Fruit fly (Drosophila melanogaster) whole organism, embryonic: Measurements from ENCODE around the gene CG32298.

ENCODE experiments used
- ATbp ChIP-seq: fragments of 200-800 bp; sonication (Bioruptor generic); optimal IDR thresholded peaks from 2 replicates; lab custom pipeline; 2017; ENCODE audit warnings: missing biosample characterization, mild to moderate bottlenecking, missing genetic modification characterization, missing genetic modification reagents
- Asciz ChIP-seq: fragments of 200-800 bp; sonication (Bioruptor generic); optimal IDR thresholded peaks from 2 replicates; lab custom pipeline; 2017; ENCODE audit warnings: missing biosample characterization, mild to moderate bottlenecking, missing genetic modification characterization, missing genetic modification reagents
- BEAF-32 ChIP-seq: fragments of 200-800 bp; sonication (Bioruptor generic); optimal IDR thresholded peaks from 3 replicates; lab custom pipeline; 2017; ENCODE audit warnings: missing biosample characterization, missing genetic modification characterization, mild to moderate bottlenecking, moderate library complexity, missing genetic modification reagents
- Blimp-1 ChIP-seq: fragments of 200-800 bp; sonication (Bioruptor generic); optimal IDR thresholded peaks from 3 replicates; lab custom pipeline; 2018; ENCODE audit warnings: missing biosample characterization, missing genetic modification characterization, mild to moderate bottlenecking, moderate library complexity, missing genetic modification reagents
- CG10321 ChIP-seq: fragments of 200-800 bp; sonication (Bioruptor generic); IDR thresholded peaks from 2 replicates; pipeline ENCODE4 v1.3.6; 2022; ENCODE audit warnings: missing biosample characterization, missing genetic modification characterization
- CG11696 ChIP-seq: fragments of 200-800 bp; sonication (Bioruptor generic); IDR thresholded peaks from 2 replicates; pipeline ENCODE4 v1.3.6; 2022; ENCODE audit warnings: missing biosample characterization, missing genetic modification characterization
- CG12769 ChIP-seq: fragments of 200-800 bp; sonication (Bioruptor generic); optimal IDR thresholded peaks from 2 replicates; lab custom pipeline; 2019; ENCODE audit warnings: missing biosample characterization, mild to moderate bottlenecking, missing genetic modification characterization, moderate library complexity
- CG15269 ChIP-seq: fragments of 200-800 bp; sonication (Bioruptor generic); optimal IDR thresholded peaks from 2 replicates; lab custom pipeline; 2018; ENCODE audit warnings: missing biosample characterization, mild to moderate bottlenecking, missing genetic modification characterization, moderate library complexity
- CG17568 ChIP-seq: fragments of 200-800 bp; sonication (Bioruptor generic); optimal IDR thresholded peaks from 2 replicates; lab custom pipeline; 2018; ENCODE audit warnings: missing biosample characterization, mild to moderate bottlenecking, missing genetic modification characterization, moderate library complexity
- CG2678 ChIP-seq: fragments of 200-800 bp; sonication (Bioruptor generic); optimal IDR thresholded peaks from 3 replicates; lab custom pipeline; 2019; ENCODE audit warnings: missing biosample characterization, mild to moderate bottlenecking, missing genetic modification characterization, moderate library complexity
- CG30020 ChIP-seq: fragments of 200-800 bp; optimal IDR thresholded peaks from 2 replicates; lab custom pipeline; 2019; ENCODE audit warnings: missing biosample characterization, mild to moderate bottlenecking, missing genetic modification characterization, moderate library complexity
- CG32532 ChIP-seq: fragments of 200-800 bp; sonication (Bioruptor generic); IDR thresholded peaks from 2 replicates; pipeline ENCODE4 v1.3.6; 2022; ENCODE audit warnings: missing biosample characterization, missing genetic modification characterization
- CG3838 ChIP-seq: fragments of 200-800 bp; sonication (Bioruptor generic); optimal IDR thresholded peaks from 3 replicates; lab custom pipeline; 2016; ENCODE audit warnings: missing biosample characterization, missing genetic modification characterization
- CG4404 ChIP-seq: fragments of 200-800 bp; sonication (Bioruptor generic); IDR thresholded peaks from 2 replicates; pipeline ENCODE4 v1.3.6; 2022; ENCODE audit warnings: missing biosample characterization, missing genetic modification characterization
- CG7271 ChIP-seq: fragments of 200-800 bp; sonication (Bioruptor generic); optimal IDR thresholded peaks from 2 replicates; lab custom pipeline; 2018; ENCODE audit warnings: missing biosample characterization, mild to moderate bottlenecking, missing genetic modification characterization, moderate library complexity
- CG7839 ChIP-seq: fragments of 200-800 bp; sonication (Bioruptor generic); optimal IDR thresholded peaks from 3 replicates; lab custom pipeline; 2018; ENCODE audit warnings: missing biosample characterization, mild to moderate bottlenecking, missing genetic modification characterization, moderate library complexity
- Ets65A ChIP-seq: fragments of 200-800 bp; sonication (Bioruptor generic); peaks from one replicate; lab custom pipeline; 2016; ENCODE audit warnings: missing biosample characterization, missing genetic modification characterization
- Lpt ChIP-seq: fragments of >200 bp; optimal IDR thresholded peaks from 2 replicates; lab custom pipeline; 2018; ENCODE audit warnings: missing biosample characterization, missing genetic modification characterization
- MESR4 ChIP-seq: fragments of 200-800 bp; sonication (Bioruptor generic); optimal IDR thresholded peaks from 2 replicates; lab custom pipeline; 2018; ENCODE audit warnings: missing biosample characterization, mild to moderate bottlenecking, missing genetic modification characterization, moderate library complexity
- Med ChIP-seq: fragments of 200-800 bp; sonication (Bioruptor generic); peaks from one replicate; lab custom pipeline; 2016; ENCODE audit warnings: missing biosample characterization, missing genetic modification characterization, mild to moderate bottlenecking, inconsistent platforms, moderate library complexity
- Neu2 ChIP-seq: fragments of 200-800 bp; sonication (Bioruptor generic); optimal IDR thresholded peaks from 3 replicates; lab custom pipeline; 2016; ENCODE audit warnings: missing biosample characterization, missing genetic modification characterization, borderline replicate concordance
- PHDP ChIP-seq: fragments of 200-800 bp; sonication (Bioruptor generic); optimal IDR thresholded peaks from 3 replicates; lab custom pipeline; 2018; ENCODE audit warnings: missing biosample characterization, mild to moderate bottlenecking, missing genetic modification characterization, moderate library complexity
- Pdp1 ChIP-seq, 2 experiments: fragments of 200-800 bp; sonication (Bioruptor generic); optimal IDR thresholded peaks; 3 replicates each; lab custom pipeline; 2016; ENCODE audit warnings: missing biosample characterization in 2 of 2, missing genetic modification characterization in 2 of 2, mild to moderate bottlenecking in 1 of 2, moderate library complexity in 1 of 2
- Sox102F ChIP-seq: fragments of 200-800 bp; sonication (Bioruptor generic); optimal IDR thresholded peaks from 2 replicates; lab custom pipeline; 2018; ENCODE audit warnings: missing biosample characterization, mild to moderate bottlenecking, missing genetic modification characterization, moderate library complexity
- Ssrp ChIP-seq: fragments of 200-800 bp; sonication (Bioruptor generic); optimal IDR thresholded peaks from 2 replicates; lab custom pipeline; 2018; ENCODE audit warnings: missing biosample characterization, mild to moderate bottlenecking, missing genetic modification characterization, moderate library complexity
- YL-1 ChIP-seq: fragments of 200-800 bp; sonication (Bioruptor generic); optimal IDR thresholded peaks from 3 replicates; lab custom pipeline; 2017; ENCODE audit warnings: missing biosample characterization, mild to moderate bottlenecking, missing genetic modification characterization
- ab ChIP-seq: fragments of 200-800 bp; sonication (Bioruptor generic); optimal IDR thresholded peaks from 2 replicates; lab custom pipeline; 2016; ENCODE audit warnings: missing biosample characterization, missing genetic modification characterization
- abd-A ChIP-seq: fragments of 200-800 bp; sonication (Bioruptor generic); optimal IDR thresholded peaks from 3 replicates; lab custom pipeline; 2019; ENCODE audit warnings: missing biosample characterization, mild to moderate bottlenecking, missing genetic modification characterization, moderate library complexity
- cas ChIP-seq: fragments of 200-800 bp; sonication (Bioruptor generic); IDR thresholded peaks from 2 replicates; pipeline ENCODE4 v1.3.6; 2022; ENCODE audit warnings: missing biosample characterization, missing genetic modification characterization
- caup ChIP-seq: fragments of 200-800 bp; sonication (Bioruptor generic); optimal IDR thresholded peaks from 3 replicates; lab custom pipeline; 2017; ENCODE audit warnings: missing biosample characterization, mild to moderate bottlenecking, missing genetic modification characterization, moderate library complexity; ENCODE audit not compliant: severe bottlenecking
- dimm ChIP-seq: fragments of 200-800 bp; sonication (Bioruptor generic); IDR thresholded peaks from 2 replicates; pipeline ENCODE4 v1.3.6; 2022; ENCODE audit warnings: missing biosample characterization, missing genetic modification characterization
- emc ChIP-seq: fragments of 200-800 bp; sonication (Bioruptor generic); optimal IDR thresholded peaks from 2 replicates; lab custom pipeline; 2016; ENCODE audit warnings: missing biosample characterization, missing genetic modification characterization
- gem ChIP-seq: fragments of 200-800 bp; sonication (Bioruptor generic); optimal IDR thresholded peaks from 2 replicates; lab custom pipeline; 2019; ENCODE audit warnings: missing biosample characterization, mild to moderate bottlenecking, missing genetic modification characterization, moderate library complexity
- grn ChIP-seq: fragments of 200-800 bp; sonication (Bioruptor generic); optimal IDR thresholded peaks from 3 replicates; lab custom pipeline; 2017; ENCODE audit warnings: missing biosample characterization, missing genetic modification characterization
- lov ChIP-seq, 2 experiments: fragments of 200-800 bp in 1 of 2; fragments of >200 bp in 1 of 2; sonication (Bioruptor generic) in 1 of 2; IDR thresholded peaks in 1 of 2; optimal IDR thresholded peaks in 1 of 2; 2 replicates in 1 of 2; 3 replicates in 1 of 2; pipeline versions ENCODE4 v1.3.6 to Lab custom; 2017 to 2022; ENCODE audit warnings: missing biosample characterization in 1 of 2, missing genetic modification characterization in 1 of 2
- oc ChIP-seq: fragments of 200-800 bp; sonication (Bioruptor generic); optimal IDR thresholded peaks from 2 replicates; lab custom pipeline; 2018; ENCODE audit warnings: missing biosample characterization, mild to moderate bottlenecking, missing genetic modification characterization, moderate library complexity
- onecut ChIP-seq: fragments of 200-800 bp; sonication (Bioruptor generic); IDR thresholded peaks from 2 replicates; pipeline ENCODE4 v1.3.6; 2022; ENCODE audit warnings: missing biosample characterization, missing genetic modification characterization
- repo ChIP-seq: fragments of 200-800 bp; sonication (Bioruptor generic); optimal IDR thresholded peaks from 2 replicates; lab custom pipeline; 2016; ENCODE audit warnings: missing biosample characterization, missing genetic modification characterization
- sc ChIP-seq, 3 experiments: fragments of >200 bp in 2 of 3; fragments of 200-800 bp in 1 of 3; sonication (Bioruptor generic) in 1 of 3; optimal IDR thresholded peaks; 2 replicates in 2 of 3; 3 replicates in 1 of 3; lab custom pipeline; 2017; ENCODE audit warnings: mild to moderate bottlenecking in 1 of 3, missing biosample characterization in 1 of 3, missing genetic modification characterization in 1 of 3, missing genetic modification reagents in 1 of 3
- twi ChIP-seq: fragments of 200-800 bp; optimal IDR thresholded peaks from 2 replicates; lab custom pipeline; 2019; ENCODE audit warnings: missing biosample characterization, mild to moderate bottlenecking, missing genetic modification characterization, moderate library complexity
- unpg ChIP-seq: fragments of 200-800 bp; sonication (Bioruptor generic); optimal IDR thresholded peaks from 3 replicates; lab custom pipeline; 2018; ENCODE audit warnings: missing biosample characterization, mild to moderate bottlenecking, missing genetic modification characterization, moderate library complexity
- wek ChIP-seq: fragments of 200-800 bp; sonication (Bioruptor generic); optimal IDR thresholded peaks from 3 replicates; lab custom pipeline; 2018; ENCODE audit warnings: missing biosample characterization, mild to moderate bottlenecking, missing genetic modification characterization, moderate library complexity
- zen ChIP-seq: fragments of 200-800 bp; sonication (Bioruptor generic); optimal IDR thresholded peaks from 3 replicates; lab custom pipeline; 2018; ENCODE audit warnings: missing biosample characterization, mild to moderate bottlenecking, missing genetic modification characterization, moderate library complexity
- zfh2 ChIP-seq: fragments of 200-800 bp; sonication (Bioruptor generic); optimal IDR thresholded peaks from 2 replicates; lab custom pipeline; 2016; ENCODE audit warnings: missing biosample characterization, missing genetic modification characterization

The CG32298 gene

DNA sequence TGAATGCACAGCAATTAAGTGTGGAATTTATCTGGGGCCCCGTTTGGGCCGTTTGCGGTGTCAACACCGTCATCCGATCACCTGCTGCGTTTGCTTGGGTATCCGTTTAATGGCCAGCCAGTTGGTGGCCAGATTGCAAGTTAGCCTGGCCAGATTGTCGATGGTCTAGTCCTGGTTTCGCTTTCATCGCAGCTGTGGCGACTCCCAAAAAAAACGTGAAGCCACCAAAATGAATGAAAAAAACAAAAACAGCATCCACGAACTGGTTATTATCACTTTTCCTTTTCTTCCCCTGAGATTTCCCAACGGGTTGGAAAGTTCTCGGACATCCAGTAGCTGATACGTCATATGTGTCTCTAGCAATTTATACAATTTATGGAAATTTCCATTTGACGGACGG, 46.8 kb upstream of the CG32298 start:
- no peak for TF ChIP-seq CG7271 (tag; lab: Kevin White, UChicago)
- no peak for TF ChIP-seq CG3838 (GFP tag; lab: Kevin White, UChicago)
- peak; percentile 38 for TF ChIP-seq abd-A (tag; lab: Kevin White, UChicago)
- peak; percentile 48 for TF ChIP-seq twi (tag; lab: Kevin White, UChicago)
- no peak for TF ChIP-seq caup (GFP tag; lab: Kevin White, UChicago)
- TF ChIP-seq dimm = no peak
- no peak for TF ChIP-seq CG7839 (tag; lab: Kevin White, UChicago)
- TF ChIP-seq CG11696 = no peak
- peak; percentile 51 for TF ChIP-seq zen
- TF ChIP-seq Lpt = no peak
- no peak for TF ChIP-seq CG4404 (GFP tag; lab: Robert Waterston, UW)
- TF ChIP-seq lov (optimal IDR thresholded peaks at IDR 0.05; lab: Kevin White, UChicago) = no peak
- TF ChIP-seq lov (GFP tag; IDR thresholded peaks at IDR 0.05; lab: Robert Waterston, UW) = no peak
- peak; percentile 22 for TF ChIP-seq Ets65A
- TF ChIP-seq sc (optimal IDR thresholded peaks at IDR 0.05; lab: Kevin White, UChicago) = no peak
- TF ChIP-seq sc (GFP tag; optimal IDR thresholded peaks at IDR 0.05; lab: Kevin White, UChicago) = no peak
- TF ChIP-seq cas (GFP tag; lab: Robert Waterston, UW) = no peak
- peak; percentile 95 for TF ChIP-seq Blimp-1 (GFP tag; lab: Kevin White, UChicago)
- TF ChIP-seq CG15269 (tag; lab: Kevin White, UChicago) = no peak

- TF ChIP-seq BEAF-32 (GFP tag; lab: Kevin White, UChicago) = no peak
- no peak for TF ChIP-seq onecut (GFP tag; lab: Robert Waterston, UW)
- peak; percentile 91 for TF ChIP-seq oc (tag; lab: Kevin White, UChicago)
- peak; percentile 55 for TF ChIP-seq grn (GFP tag; lab: Kevin White, UChicago)
- TF ChIP-seq Ssrp (tag; lab: Kevin White, UChicago) = no peak
- TF ChIP-seq Sox102F = peak; percentile 4
- no peak for TF ChIP-seq CG30020 (tag; lab: Kevin White, UChicago)
- peak in 1 of 2 experiments; percentile 76 for TF ChIP-seq Pdp1 (GFP tag; optimal IDR thresholded peaks at IDR 0.05; lab: Kevin White, UChicago)
These were observed 46.1 kb upstream of the CG32298 start for dm6 chr3L:2436754-2437335.

DNA sequence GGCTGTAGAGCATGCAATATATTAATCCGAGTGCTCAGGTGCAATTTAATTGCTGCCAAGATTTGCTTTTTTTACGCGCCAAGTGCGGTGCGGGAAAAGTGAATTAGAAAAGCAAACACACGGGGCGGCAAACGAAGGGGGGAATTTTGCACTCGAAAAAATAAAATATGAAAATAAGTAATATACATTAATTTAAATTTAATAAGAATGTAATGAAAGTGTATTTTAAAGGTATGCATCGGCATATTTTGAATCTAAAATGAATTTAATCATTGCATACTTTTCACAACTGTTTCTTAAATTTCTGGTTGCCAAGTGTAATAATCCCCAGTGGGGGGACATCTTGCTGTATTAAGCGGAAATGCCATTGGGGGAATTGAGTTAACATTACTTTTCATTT, 43.4 kb upstream of the CG32298 start:
- TF ChIP-seq CG32532 (GFP tag; lab: Robert Waterston, UW) = 0 out of 2 replicates have a peak, but pooled peaks have one; percentile 13
- no peak for TF ChIP-seq ab (GFP tag; lab: Kevin White, UChicago)
- TF ChIP-seq, all 482 proteins: peak for 1

DNA sequence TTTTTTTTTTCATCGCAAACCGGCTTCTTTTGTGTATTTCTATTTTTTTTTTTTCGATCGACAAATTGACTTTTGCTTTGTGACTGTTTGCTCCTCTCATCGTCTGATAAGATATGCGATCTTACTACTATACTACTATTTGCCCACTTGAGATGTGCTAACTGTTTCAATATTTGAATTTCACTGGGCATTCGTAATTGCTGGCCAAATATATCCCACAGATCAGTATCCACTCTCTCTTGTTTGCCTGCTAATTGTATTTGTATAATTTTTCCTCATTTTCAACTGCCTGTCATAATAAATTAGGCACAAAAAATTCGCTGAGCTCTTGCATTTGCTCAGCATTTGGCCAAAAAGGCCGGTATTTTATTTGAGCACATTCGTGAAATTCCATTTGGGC, 42.6 kb upstream of the CG32298 start:
- TF ChIP-seq Asciz (GFP tag; lab: Kevin White, UChicago) (peak; percentile 43), PHDP (peak; percentile 5), repo (GFP tag; lab: Kevin White, UChicago) (no peak), caup (GFP tag; lab: Kevin White, UChicago) (peak; percentile 6), unpg (peak; percentile 12), Med (peak; percentile 54), emc (GFP tag; lab: Kevin White, UChicago) (no peak), wek (GFP tag; lab: Kevin White, UChicago) (peak; percentile 29), CG12769 (tag; lab: Kevin White, UChicago) (no peak), CG2678 (tag; lab: Kevin White, UChicago) (peak; percentile 6), MESR4 (GFP tag; lab: Kevin White, UChicago) (no peak), CG17568 (peak; percentile 2), YL-1 (no peak), Neu2 (GFP tag; lab: Kevin White, UChicago) (no peak), zfh2 (no peak), Sox102F (peak; percentile 12), CG10321 (no peak), gem (tag; lab: Kevin White, UChicago) (peak; percentile 21), ATbp (GFP tag; lab: Kevin White, UChicago) (peak; percentile 47)
